Fruit fly (Drosophila melanogaster): ENCODE data around the gene CG15784.

Gene CG15784

DNA sequence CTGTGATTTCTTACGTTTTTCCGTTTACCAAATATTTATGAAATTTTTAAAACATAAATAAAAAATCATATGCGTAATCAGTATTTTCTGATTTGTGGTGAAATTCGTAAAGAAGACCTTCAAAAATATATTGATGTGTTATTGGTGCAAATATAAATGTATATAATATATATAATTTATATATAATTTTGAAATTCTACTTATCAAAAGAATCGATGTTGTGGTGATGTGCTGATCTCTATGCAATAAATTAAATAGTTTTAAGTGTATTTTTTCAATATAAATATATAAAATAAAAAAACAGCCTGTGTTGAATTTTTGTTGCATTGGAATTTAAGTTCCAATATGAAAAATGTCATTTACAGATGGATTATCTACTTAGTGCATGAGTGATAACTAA, at the start of gene CG15784:
CG15784 (plus strand) TSS at position 301 of the 400 bp plus-strand sequence.
- TF ChIP-seq Dll (optimal IDR thresholded peaks at IDR 0.05): no peak
- no peak for TF ChIP-seq CG8478 (optimal IDR thresholded peaks at IDR 0.05)
- TF ChIP-seq pan (optimal IDR thresholded peaks at IDR 0.05): no peak
- no peak for TF ChIP-seq EcR (GFP tag; optimal IDR thresholded peaks at IDR 0.05)
- TF ChIP-seq psq (optimal IDR thresholded peaks at IDR 0.05): no peak
- no peak for TF ChIP-seq usp (GFP tag; optimal IDR thresholded peaks at IDR 0.05)

DNA sequence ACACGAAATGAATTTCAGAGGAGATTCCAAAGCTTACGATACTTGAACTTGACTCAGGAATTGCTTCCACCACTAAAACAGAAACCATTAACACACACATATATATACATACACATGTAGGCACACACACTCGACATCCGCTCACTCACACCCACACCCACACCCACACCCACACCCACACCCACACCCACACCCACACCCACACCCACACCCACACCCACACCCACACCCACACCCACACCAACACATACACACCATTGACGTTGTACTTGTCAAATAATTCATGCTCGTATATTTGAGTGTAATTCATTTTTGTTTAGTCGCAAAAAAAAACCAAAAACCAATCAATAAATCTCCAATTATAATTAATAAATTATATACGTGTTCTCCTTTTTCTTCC, 46.8 kb upstream of the CG15784 start:
- TF ChIP-seq EcR (GFP tag; optimal IDR thresholded peaks at IDR 0.05) (no peak), usp (GFP tag; optimal IDR thresholded peaks at IDR 0.05) (no peak)

DNA sequence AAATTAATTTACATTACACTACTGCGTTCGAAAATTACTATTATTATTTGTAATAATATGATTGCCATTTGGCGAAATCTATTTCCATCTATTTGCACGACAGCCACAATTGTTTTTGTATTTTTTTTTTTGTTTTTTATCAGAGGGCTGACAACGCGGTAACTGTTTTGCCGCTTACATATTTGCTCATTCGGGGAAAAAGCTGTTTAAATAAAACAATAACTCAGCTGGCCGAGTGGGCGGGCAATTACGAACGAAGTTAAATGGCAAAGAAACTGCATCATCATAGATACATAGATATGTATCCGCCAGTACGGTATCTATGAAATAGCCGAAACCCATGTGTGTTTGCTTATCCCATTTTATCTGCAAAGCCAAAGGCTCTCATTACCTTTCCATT, 20.5 kb upstream of the CG15784 start:
- TF ChIP-seq EcR (GFP tag; optimal IDR thresholded peaks at IDR 0.05): no peak
- no peak for TF ChIP-seq psq (optimal IDR thresholded peaks at IDR 0.05)
- no peak for TF ChIP-seq usp (GFP tag; optimal IDR thresholded peaks at IDR 0.05)
- no peak for TF ChIP-seq pan (optimal IDR thresholded peaks at IDR 0.05)
- no peak for TF ChIP-seq Dll (optimal IDR thresholded peaks at IDR 0.05)
- TF ChIP-seq CG8478 (optimal IDR thresholded peaks at IDR 0.05): no peak

DNA sequence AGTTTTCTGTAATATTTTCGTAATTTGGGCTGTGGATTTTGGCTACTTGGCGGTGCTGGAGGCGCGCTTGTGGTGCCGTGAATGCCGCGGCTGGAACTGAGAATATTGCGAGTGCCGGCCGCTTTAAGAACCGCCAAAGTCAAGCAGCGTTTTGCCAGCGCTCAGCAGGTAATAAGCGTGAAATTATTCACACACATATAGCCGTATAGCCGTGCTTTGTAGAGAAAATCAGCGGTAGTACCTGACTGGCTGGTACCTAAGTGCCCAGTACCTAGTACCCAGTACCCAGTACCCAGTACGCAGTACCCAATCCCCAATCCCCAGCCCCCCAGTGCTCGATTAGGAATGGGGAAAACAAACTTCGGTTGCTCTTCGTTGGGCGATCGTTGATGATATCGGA, 18.6 kb upstream of the CG15784 start, which contains the start of gene NAAT1:
NAAT1 (minus strand) TSS at position 101 of the 400 bp plus-strand sequence.
- TF ChIP-seq EcR (GFP tag; optimal IDR thresholded peaks at IDR 0.05): no peak
- TF ChIP-seq CG8478 (optimal IDR thresholded peaks at IDR 0.05): no peak
- TF ChIP-seq Dll (optimal IDR thresholded peaks at IDR 0.05): no peak
- no peak for TF ChIP-seq psq (optimal IDR thresholded peaks at IDR 0.05)
- TF ChIP-seq pan (optimal IDR thresholded peaks at IDR 0.05): no peak
- no peak for TF ChIP-seq usp (GFP tag; optimal IDR thresholded peaks at IDR 0.05)

DNA sequence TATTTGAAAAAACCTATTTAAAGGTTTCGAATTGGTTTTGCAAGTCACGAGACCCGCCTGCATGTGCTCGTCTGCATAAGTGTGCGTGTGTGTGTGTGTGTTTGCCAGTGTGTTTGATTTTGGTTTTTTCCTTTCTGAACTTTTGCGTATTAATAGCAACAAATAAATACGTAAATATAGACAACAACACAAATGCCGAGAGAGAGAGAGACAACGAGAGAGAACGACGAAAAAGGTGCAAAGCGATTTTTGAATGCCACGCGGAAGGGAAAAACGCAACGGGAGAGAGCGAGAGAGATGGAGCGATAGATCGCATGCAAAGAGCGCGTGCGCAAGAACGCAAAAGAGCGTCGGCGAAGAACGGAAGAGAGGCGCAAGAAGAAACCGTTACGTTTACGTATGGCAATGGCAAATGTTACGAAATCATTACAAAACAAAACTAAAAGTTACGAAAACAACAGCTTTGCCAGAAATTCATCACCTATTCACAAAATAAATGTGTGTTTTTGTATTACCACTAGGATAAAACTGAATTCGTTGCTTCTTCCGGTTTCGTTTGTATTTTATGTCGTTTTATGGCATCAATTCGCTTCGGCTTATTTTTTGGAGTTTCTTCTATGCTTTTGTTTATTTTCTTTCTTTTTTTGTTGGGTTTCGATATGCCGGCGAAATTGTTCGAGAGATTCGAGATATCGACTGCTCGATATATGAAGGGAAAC, 11.4 kb upstream of the CG15784 start:
- TF ChIP-seq Dll (optimal IDR thresholded peaks at IDR 0.05): no peak
- no peak for TF ChIP-seq psq (optimal IDR thresholded peaks at IDR 0.05)
- TF ChIP-seq usp (GFP tag; optimal IDR thresholded peaks at IDR 0.05): no peak
- no peak for TF ChIP-seq EcR (GFP tag; optimal IDR thresholded peaks at IDR 0.05)
- TF ChIP-seq CG8478 (optimal IDR thresholded peaks at IDR 0.05): no peak
- TF ChIP-seq pan (optimal IDR thresholded peaks at IDR 0.05): no peak

DNA sequence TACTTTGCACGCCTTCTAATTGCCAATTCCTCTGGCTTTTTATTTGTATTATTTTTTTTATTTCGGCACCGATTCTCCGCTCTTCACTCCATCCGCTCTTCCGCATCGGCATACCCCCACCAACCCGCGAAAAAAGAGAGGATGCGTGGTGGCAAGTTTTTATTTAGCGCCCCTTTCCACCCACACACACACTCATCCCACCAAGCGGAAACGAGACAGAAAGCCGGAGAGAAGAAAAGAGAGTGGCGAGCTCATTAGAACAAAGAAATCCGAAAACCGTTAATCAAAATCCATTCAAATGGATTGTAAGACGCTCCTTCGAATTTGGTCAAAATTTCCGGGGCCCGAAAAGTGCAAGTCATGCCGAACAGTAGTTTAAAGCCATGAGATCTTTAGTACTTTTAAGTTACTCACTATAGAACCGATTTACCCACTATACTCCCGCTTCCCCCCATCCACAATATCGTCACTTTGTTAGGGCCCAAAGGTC, 10.8 kb upstream of the CG15784 start:
- TF ChIP-seq usp (GFP tag; optimal IDR thresholded peaks at IDR 0.05): no peak
- no peak for TF ChIP-seq EcR (GFP tag; optimal IDR thresholded peaks at IDR 0.05)
- TF ChIP-seq Dll (optimal IDR thresholded peaks at IDR 0.05): no peak
- no peak for TF ChIP-seq pan (optimal IDR thresholded peaks at IDR 0.05)
- no peak for TF ChIP-seq CG8478 (optimal IDR thresholded peaks at IDR 0.05)
- no peak for TF ChIP-seq psq (optimal IDR thresholded peaks at IDR 0.05)

DNA sequence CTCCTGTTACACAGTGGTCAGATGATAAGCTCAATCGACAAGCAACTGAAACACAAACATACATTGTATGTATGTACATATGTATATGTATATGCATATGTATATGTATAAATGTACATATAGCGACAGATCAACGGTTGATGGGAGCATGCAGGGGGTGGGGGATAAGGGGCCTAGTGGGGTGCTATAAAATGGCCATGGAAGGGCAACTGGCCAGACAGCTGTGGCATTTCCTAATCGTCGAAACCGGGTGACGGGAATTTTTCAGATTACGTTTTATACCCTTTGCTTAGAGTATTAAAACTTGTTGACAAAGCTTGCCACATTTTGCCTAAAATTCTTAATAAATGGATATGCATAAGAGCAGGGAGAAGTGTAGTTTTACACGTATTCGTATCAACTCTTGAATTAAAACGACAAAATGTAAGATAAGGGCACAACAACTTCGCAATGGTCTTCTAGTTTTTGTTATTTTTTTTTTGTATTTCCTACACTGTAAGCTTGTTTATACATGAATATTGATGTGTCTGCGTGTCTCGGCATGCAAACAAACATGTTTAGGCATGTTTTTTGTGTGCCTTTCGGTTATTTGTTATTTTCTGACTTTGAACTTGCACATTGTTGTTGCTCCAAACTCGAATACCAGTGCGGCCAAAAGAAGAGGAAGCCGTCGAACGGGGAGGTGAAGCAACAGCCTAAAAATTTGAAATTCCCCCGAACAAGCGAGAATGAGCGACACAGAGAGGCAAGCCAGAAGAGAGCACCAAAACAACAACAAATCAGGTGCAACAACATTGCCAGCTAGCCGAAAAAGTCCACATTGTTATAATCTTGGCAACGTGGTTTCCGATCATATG, 10.1 kb upstream of the CG15784 start:
- TF ChIP-seq psq (optimal IDR thresholded peaks at IDR 0.05) (no peak), pan (optimal IDR thresholded peaks at IDR 0.05) (no peak), usp (GFP tag; optimal IDR thresholded peaks at IDR 0.05) (no peak), EcR (GFP tag; optimal IDR thresholded peaks at IDR 0.05) (no peak), Dll (optimal IDR thresholded peaks at IDR 0.05) (no peak)

DNA sequence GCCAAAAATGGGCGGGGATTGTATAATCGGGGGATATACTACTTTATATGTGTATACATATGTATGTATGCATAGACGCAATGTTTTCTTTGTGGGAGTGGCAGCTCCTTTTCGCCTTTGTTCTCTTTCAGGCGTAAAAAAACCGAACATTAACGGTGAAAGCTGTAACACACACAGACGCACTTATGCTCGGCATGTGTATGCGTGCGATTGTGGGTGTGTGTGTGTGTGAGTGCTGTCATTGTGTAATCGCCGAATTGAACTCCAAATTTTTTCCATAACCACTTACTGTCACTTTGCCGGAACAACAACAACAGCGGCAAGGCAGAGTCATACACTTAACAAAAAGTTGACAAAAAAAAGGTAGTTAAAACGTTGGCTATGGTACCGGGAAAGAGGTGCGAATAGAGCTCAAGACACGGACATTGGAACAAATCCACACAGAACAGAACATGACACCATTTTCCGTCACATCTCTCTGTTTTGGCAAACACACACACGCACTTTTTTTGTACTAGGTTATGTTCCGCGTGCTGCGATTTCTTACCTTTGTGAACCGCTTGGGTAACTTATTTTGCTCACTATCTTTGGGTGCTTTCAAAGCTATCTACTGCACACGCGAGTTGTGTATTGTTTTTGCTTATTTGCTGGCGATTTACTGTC, 9.3 kb upstream of the CG15784 start:
- no peak for TF ChIP-seq EcR (GFP tag; optimal IDR thresholded peaks at IDR 0.05)
- TF ChIP-seq pan (optimal IDR thresholded peaks at IDR 0.05): no peak
- TF ChIP-seq Dll (optimal IDR thresholded peaks at IDR 0.05): no peak
- no peak for TF ChIP-seq usp (GFP tag; optimal IDR thresholded peaks at IDR 0.05)
- TF ChIP-seq CG8478 (optimal IDR thresholded peaks at IDR 0.05): no peak
- no peak for TF ChIP-seq psq (optimal IDR thresholded peaks at IDR 0.05)

DNA sequence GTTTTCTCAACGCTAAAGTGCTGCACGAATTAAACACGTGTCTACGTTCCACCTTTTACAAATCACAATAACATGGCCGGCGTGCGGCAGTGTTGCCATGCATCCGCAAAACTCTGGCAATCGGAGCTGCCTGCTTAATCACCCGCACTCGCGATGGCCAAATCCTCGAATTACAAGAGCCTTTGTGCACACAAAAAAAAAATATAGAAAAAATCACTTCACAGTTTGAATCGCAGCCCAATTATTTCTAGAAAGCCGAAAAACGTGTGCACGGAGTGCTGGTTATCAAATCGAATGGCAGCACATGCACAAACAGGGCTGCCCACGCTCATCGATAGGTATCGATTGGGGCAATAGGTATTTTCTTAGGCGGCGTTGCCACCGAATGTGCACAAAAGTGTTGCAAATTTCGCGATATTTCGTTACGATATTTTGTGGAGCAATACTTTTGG, 8.8 kb upstream of the CG15784 start, which contains the start of gene spoon:
spoon (minus strand) TSS at position 300 of the 452 bp plus-strand sequence.
- TF ChIP-seq pan (optimal IDR thresholded peaks at IDR 0.05) (no peak), usp (GFP tag; optimal IDR thresholded peaks at IDR 0.05) (no peak), psq (optimal IDR thresholded peaks at IDR 0.05) (no peak), Dll (optimal IDR thresholded peaks at IDR 0.05) (no peak), CG8478 (optimal IDR thresholded peaks at IDR 0.05) (no peak), EcR (GFP tag; optimal IDR thresholded peaks at IDR 0.05) (no peak)

DNA sequence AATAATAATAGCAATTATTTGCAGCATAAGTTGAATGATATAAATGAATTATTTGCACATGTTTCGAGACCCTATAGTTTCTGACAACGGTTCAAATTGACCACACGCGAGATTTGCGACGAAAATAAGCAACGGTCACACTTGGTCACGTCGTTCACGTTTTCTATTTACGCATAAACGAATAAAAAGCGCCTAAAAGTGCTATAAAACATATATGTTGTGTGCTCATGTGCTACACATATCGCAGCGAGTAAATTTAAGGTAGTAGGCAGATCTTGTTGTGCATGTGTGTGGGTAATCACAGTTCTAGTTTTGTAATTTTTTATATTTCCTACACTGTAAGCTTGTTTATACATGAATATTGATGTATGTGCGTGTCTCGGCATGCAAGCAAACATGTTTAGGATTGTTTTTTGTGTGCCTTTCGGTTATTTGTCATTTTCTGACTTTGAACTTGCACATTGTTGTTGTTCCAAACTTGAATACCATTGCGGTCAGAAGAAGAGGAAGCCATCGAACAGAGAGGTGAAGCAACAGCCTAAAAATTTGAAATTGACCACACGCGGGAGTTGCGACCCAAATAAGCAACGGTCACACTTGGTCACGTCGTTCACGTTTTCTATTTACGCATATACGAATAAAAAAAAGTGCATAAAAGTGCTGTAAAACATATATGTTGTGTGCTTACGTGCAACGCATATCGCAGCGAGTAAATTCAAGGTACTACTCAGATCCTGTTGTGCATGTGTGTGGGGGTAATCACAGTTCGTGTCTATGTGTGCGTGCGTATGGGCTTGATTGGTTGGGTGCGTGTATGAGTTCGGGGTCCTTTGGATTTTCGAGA, 7.7 kb upstream of the CG15784 start, which contains the start of gene Usp16-45:
Usp16-45 (plus strand) TSS at position 127 of the 844 bp plus-strand sequence.
- TF ChIP-seq usp (GFP tag; optimal IDR thresholded peaks at IDR 0.05) (no peak), CG8478 (optimal IDR thresholded peaks at IDR 0.05) (no peak), Dll (optimal IDR thresholded peaks at IDR 0.05) (no peak), psq (optimal IDR thresholded peaks at IDR 0.05) (no peak), EcR (GFP tag; optimal IDR thresholded peaks at IDR 0.05) (no peak), pan (optimal IDR thresholded peaks at IDR 0.05) (no peak)

DNA sequence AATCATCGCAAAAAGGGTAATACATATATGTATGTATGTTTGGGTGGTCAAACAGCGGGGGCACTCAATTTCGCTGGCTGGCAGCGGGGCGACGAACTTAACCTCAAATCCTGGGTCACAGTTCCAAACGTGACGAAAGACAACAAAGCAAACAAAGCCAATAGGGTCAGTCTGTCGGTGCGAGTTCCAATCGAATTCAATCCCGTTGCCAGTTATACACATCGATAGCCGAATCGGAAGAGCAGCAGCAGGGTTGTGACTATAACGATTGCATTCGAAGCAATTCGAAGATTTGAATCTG, 7.2 kb upstream of the CG15784 start:
- TF ChIP-seq psq (optimal IDR thresholded peaks at IDR 0.05) (no peak), CG8478 (optimal IDR thresholded peaks at IDR 0.05) (no peak), pan (optimal IDR thresholded peaks at IDR 0.05) (no peak), usp (GFP tag; optimal IDR thresholded peaks at IDR 0.05) (no peak), EcR (GFP tag; optimal IDR thresholded peaks at IDR 0.05) (no peak), Dll (optimal IDR thresholded peaks at IDR 0.05) (no peak)
